Fruit fly (Drosophila melanogaster) whole organism, prepupa: ENCODE data around the gene Psn.

Experiments used
- Blimp-1 ChIP-seq: fragments of 200-800 bp; sonication (Bioruptor generic); optimal IDR thresholded peaks from 3 replicates; lab custom pipeline; 2017; ENCODE audit warnings: missing biosample characterization, missing genetic modification characterization, mild to moderate bottlenecking, moderate library complexity, missing genetic modification reagents
- CG10631 ChIP-seq: fragments of 200-800 bp; sonication (Bioruptor generic); optimal IDR thresholded peaks from 2 replicates; lab custom pipeline; 2016; ENCODE audit warnings: missing biosample characterization, missing genetic modification characterization
- CG10669 ChIP-seq: fragments of 200-800 bp; sonication (Bioruptor generic); optimal IDR thresholded peaks from 3 replicates; lab custom pipeline; 2018; ENCODE audit warnings: missing biosample characterization, mild to moderate bottlenecking, missing genetic modification characterization, moderate library complexity
- CG11294 ChIP-seq: fragments of 200-800 bp; sonication (Bioruptor generic); IDR thresholded peaks from 2 replicates; pipeline ENCODE4 v1.3.6; 2022; ENCODE audit warnings: missing biosample characterization, missing genetic modification characterization
- CG11762 ChIP-seq: fragments of 200-800 bp; sonication (Bioruptor generic); optimal IDR thresholded peaks from 3 replicates; lab custom pipeline; 2016; ENCODE audit warnings: missing biosample characterization, missing genetic modification characterization; ENCODE audit not compliant: insufficient read depth
- CG15336 ChIP-seq: fragments of 200-800 bp; sonication (Bioruptor generic); IDR thresholded peaks from 2 replicates; pipeline ENCODE4 v1.3.6; 2022; ENCODE audit warnings: missing biosample characterization, missing genetic modification characterization
- CG1621 ChIP-seq: fragments of 200-800 bp; sonication (Bioruptor generic); optimal IDR thresholded peaks from 3 replicates; lab custom pipeline; 2018; ENCODE audit warnings: missing biosample characterization, mild to moderate bottlenecking, missing genetic modification characterization
- CG16779 ChIP-seq: fragments of 200-800 bp; sonication (Bioruptor generic); optimal IDR thresholded peaks from 3 replicates; lab custom pipeline; 2017; ENCODE audit warnings: missing biosample characterization, mild to moderate bottlenecking, missing genetic modification characterization
- CG3032 ChIP-seq: fragments of 200-800 bp; optimal IDR thresholded peaks from 2 replicates; lab custom pipeline; 2019; ENCODE audit warnings: missing biosample characterization, mild to moderate bottlenecking, missing genetic modification characterization, moderate library complexity
- CG31627 ChIP-seq: fragments of 200-800 bp; sonication (Bioruptor generic); optimal IDR thresholded peaks from 3 replicates; lab custom pipeline; 2016; ENCODE audit warnings: missing biosample characterization, missing genetic modification characterization
- CG34406 ChIP-seq: fragments of 200-800 bp; sonication (Bioruptor generic); optimal IDR thresholded peaks from 3 replicates; lab custom pipeline; 2016; ENCODE audit warnings: missing biosample characterization, missing genetic modification characterization
- CG3919 ChIP-seq: fragments of 200-800 bp; sonication (Bioruptor generic); optimal IDR thresholded peaks from 3 replicates; lab custom pipeline; 2016; ENCODE audit warnings: missing biosample characterization, missing genetic modification characterization
- CG6163 ChIP-seq: fragments of 200-800 bp; sonication (Bioruptor generic); IDR thresholded peaks from 3 replicates; pipeline ENCODE4 v1.3.6; 2022; ENCODE audit warnings: missing biosample characterization, missing genetic modification characterization
- CG6276 ChIP-seq: fragments of 200-800 bp; sonication (Bioruptor generic); optimal IDR thresholded peaks from 2 replicates; lab custom pipeline; 2017; ENCODE audit warnings: missing biosample characterization, mild to moderate bottlenecking, missing genetic modification characterization
- CG6792 ChIP-seq: fragments of 200-800 bp; sonication (Bioruptor generic); optimal IDR thresholded peaks from 3 replicates; lab custom pipeline; 2016; ENCODE audit warnings: missing biosample characterization, missing genetic modification characterization
- CG6808 ChIP-seq: fragments of 200-800 bp; sonication (Bioruptor generic); optimal IDR thresholded peaks from 3 replicates; lab custom pipeline; 2017; ENCODE audit warnings: missing biosample characterization, missing genetic modification characterization, mild to moderate bottlenecking, moderate library complexity, missing genetic modification reagents
- CG7368 ChIP-seq: fragments of 200-800 bp; sonication (Bioruptor generic); optimal IDR thresholded peaks from 3 replicates; lab custom pipeline; 2016; ENCODE audit warnings: missing biosample characterization, missing genetic modification characterization
- CG8119 ChIP-seq: fragments of 200-800 bp; sonication (Bioruptor generic); IDR thresholded peaks from 3 replicates; pipeline ENCODE4 v1.3.6; 2022; ENCODE audit warnings: missing biosample characterization, missing genetic modification characterization
- CG8319 ChIP-seq: fragments of 200-800 bp; sonication (Bioruptor generic); optimal IDR thresholded peaks from 3 replicates; lab custom pipeline; 2016; ENCODE audit warnings: missing biosample characterization, missing genetic modification characterization
- CG9139 ChIP-seq: fragments of 200-800 bp; sonication (Bioruptor generic); optimal IDR thresholded peaks from 3 replicates; lab custom pipeline; 2017; ENCODE audit warnings: missing biosample characterization, mild to moderate bottlenecking, missing genetic modification characterization
- Eip75B ChIP-seq: fragments of 200-800 bp; sonication (Bioruptor generic); optimal IDR thresholded peaks from 3 replicates; lab custom pipeline; 2016; ENCODE audit warnings: missing biosample characterization, missing genetic modification characterization
- Eip93F ChIP-seq: fragments of 200-800 bp; sonication (Bioruptor generic); optimal IDR thresholded peaks from 2 replicates; lab custom pipeline; 2016; ENCODE audit warnings: missing biosample characterization, mild to moderate bottlenecking, missing genetic modification characterization
- Ets96B ChIP-seq: fragments of 200-800 bp; optimal IDR thresholded peaks from 2 replicates; lab custom pipeline; 2019; ENCODE audit warnings: missing biosample characterization, mild to moderate bottlenecking, missing genetic modification characterization, moderate library complexity
- Hr38 ChIP-seq: sonication (Bioruptor generic); optimal IDR thresholded peaks from 2 replicates; lab custom pipeline; 2016; ENCODE audit warnings: missing biosample characterization, missing genetic modification characterization
- Hr4 ChIP-seq: fragments of 200-800 bp; sonication (Bioruptor generic); optimal IDR thresholded peaks from 3 replicates; lab custom pipeline; 2016; ENCODE audit warnings: missing biosample characterization, missing genetic modification characterization
- Lpt ChIP-seq: fragments of 200-800 bp; sonication (Bioruptor generic); optimal IDR thresholded peaks from 3 replicates; lab custom pipeline; 2016; ENCODE audit warnings: missing biosample characterization, missing genetic modification characterization
- Met ChIP-seq: fragments of 200-800 bp; sonication (Bioruptor generic); optimal IDR thresholded peaks from 3 replicates; lab custom pipeline; 2016; ENCODE audit warnings: missing biosample characterization, missing genetic modification characterization
- OdsH ChIP-seq: fragments of 200-800 bp; sonication (Bioruptor generic); optimal IDR thresholded peaks from 3 replicates; lab custom pipeline; 2016; ENCODE audit warnings: missing biosample characterization, missing genetic modification characterization
- Smox ChIP-seq: fragments of 200-800 bp; sonication (Bioruptor generic); optimal IDR thresholded peaks from 3 replicates; lab custom pipeline; 2016; ENCODE audit warnings: missing biosample characterization, missing genetic modification characterization
- Sox102F ChIP-seq: fragments of 200-800 bp; sonication (Bioruptor generic); optimal IDR thresholded peaks from 2 replicates; lab custom pipeline; 2016; ENCODE audit warnings: missing biosample characterization, mild to moderate bottlenecking, missing genetic modification characterization
- Sox14 ChIP-seq: fragments of 200-800 bp; sonication (Bioruptor generic); optimal IDR thresholded peaks from 3 replicates; lab custom pipeline; 2016; ENCODE audit warnings: missing biosample characterization, missing genetic modification characterization
- Sox15 ChIP-seq: fragments of 200-800 bp; sonication (Bioruptor generic); optimal IDR thresholded peaks from 3 replicates; lab custom pipeline; 2016; ENCODE audit warnings: missing biosample characterization, missing genetic modification characterization
- achi ChIP-seq: fragments of 200-800 bp; sonication (Bioruptor generic); optimal IDR thresholded peaks from 3 replicates; lab custom pipeline; 2016; ENCODE audit warnings: missing biosample characterization, missing genetic modification characterization
- acj6 ChIP-seq: fragments of 200-800 bp; sonication (Bioruptor generic); optimal IDR thresholded peaks from 3 replicates; lab custom pipeline; 2016; ENCODE audit warnings: missing biosample characterization, missing genetic modification characterization
- cyc ChIP-seq: fragments of 200-800 bp; sonication (Bioruptor generic); optimal IDR thresholded peaks from 3 replicates; lab custom pipeline; 2016; ENCODE audit warnings: missing biosample characterization, missing genetic modification characterization
- dsx ChIP-seq: fragments of 200-800 bp; optimal IDR thresholded peaks from 3 replicates; lab custom pipeline; 2019; ENCODE audit warnings: missing biosample characterization, mild to moderate bottlenecking, missing genetic modification characterization, moderate library complexity; ENCODE audit not compliant: poor library complexity, severe bottlenecking
- eg ChIP-seq: fragments of 200-800 bp; sonication (Bioruptor generic); IDR thresholded peaks from 3 replicates; pipeline ENCODE4 v1.3.6; 2022; ENCODE audit warnings: missing biosample characterization, missing genetic modification characterization
- esn ChIP-seq: fragments of 200-800 bp; sonication (Bioruptor generic); optimal IDR thresholded peaks from 2 replicates; lab custom pipeline; 2016; ENCODE audit warnings: missing biosample characterization, mild to moderate bottlenecking, missing genetic modification characterization, moderate library complexity
- fd59A ChIP-seq: fragments of 200-800 bp; sonication (Bioruptor generic); optimal IDR thresholded peaks from 2 replicates; lab custom pipeline; 2017; ENCODE audit warnings: missing biosample characterization, mild to moderate bottlenecking, missing genetic modification characterization, missing genetic modification reagents
- fd85E ChIP-seq: fragments of 200-800 bp; sonication (Bioruptor generic); optimal IDR thresholded peaks from 3 replicates; lab custom pipeline; 2016; ENCODE audit warnings: missing biosample characterization, missing genetic modification characterization
- lz ChIP-seq: fragments of 200-800 bp; sonication (Bioruptor generic); optimal IDR thresholded peaks from 3 replicates; lab custom pipeline; 2016; ENCODE audit warnings: missing biosample characterization, missing genetic modification characterization
- pdm3 ChIP-seq: fragments of 200-800 bp; sonication (Bioruptor generic); optimal IDR thresholded peaks from 3 replicates; lab custom pipeline; 2016; ENCODE audit warnings: missing biosample characterization, missing genetic modification characterization
- salr ChIP-seq, 2 experiments: fragments of 200-800 bp; sonication (Bioruptor generic); optimal IDR thresholded peaks; 3 replicates each; lab custom pipeline; 2016 to 2018; ENCODE audit warnings: missing biosample characterization in 2 of 2, missing genetic modification characterization in 2 of 2, mild to moderate bottlenecking in 1 of 2
- spab ChIP-seq: fragments of 200-800 bp; sonication (Bioruptor generic); optimal IDR thresholded peaks from 2 replicates; lab custom pipeline; 2017; ENCODE audit warnings: missing biosample characterization, mild to moderate bottlenecking, missing genetic modification characterization, missing genetic modification reagents
- ss ChIP-seq, 2 experiments: fragments of 200-800 bp; sonication (Bioruptor generic); optimal IDR thresholded peaks; 2 replicates in 1 of 2; 3 replicates in 1 of 2; lab custom pipeline; 2017 to 2018; ENCODE audit warnings: mild to moderate bottlenecking in 2 of 2, missing biosample characterization in 2 of 2, missing genetic modification characterization in 2 of 2, moderate library complexity in 1 of 2
- svp ChIP-seq: fragments of 200-800 bp; sonication (Bioruptor generic); peaks from one replicate; lab custom pipeline; 2016; ENCODE audit warnings: missing biosample characterization, missing genetic modification characterization
- topi ChIP-seq: fragments of 200-800 bp; sonication (Bioruptor generic); optimal IDR thresholded peaks from 3 replicates; lab custom pipeline; 2016; ENCODE audit warnings: missing biosample characterization, missing genetic modification characterization

Psn gene

DNA sequence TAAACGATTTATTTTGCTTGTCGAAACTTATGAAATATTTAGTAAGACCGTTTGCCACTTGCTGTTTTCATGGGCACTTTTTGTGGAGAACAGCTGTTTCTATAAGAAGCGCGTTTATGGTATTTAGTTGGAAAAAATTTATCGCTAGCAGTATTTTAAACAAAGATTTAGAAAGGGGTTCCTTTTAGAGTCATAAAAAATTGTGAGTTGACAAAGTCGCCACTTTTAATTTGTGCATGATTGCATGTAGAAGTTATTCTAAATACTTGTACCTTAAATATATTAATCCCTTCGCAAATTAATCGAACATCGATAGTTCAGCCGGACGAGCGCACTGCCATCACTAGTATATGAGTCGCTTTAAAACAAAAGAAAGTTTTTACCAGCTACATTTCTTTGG, at the start of gene Psn, which contains the start of gene Las:
Psn (plus strand) TSS at position 172 of the 400 bp plus-strand sequence.
Las (minus strand) TSS at position 65 of the 400 bp plus-strand sequence.
- TF ChIP-seq lz (GFP tag; lab: Kevin White, UChicago) (peak; percentile 15), esn (peak; percentile 38), CG9139 (no peak), Sox14 (GFP tag; lab: Kevin White, UChicago) (peak; percentile 82)

DNA sequence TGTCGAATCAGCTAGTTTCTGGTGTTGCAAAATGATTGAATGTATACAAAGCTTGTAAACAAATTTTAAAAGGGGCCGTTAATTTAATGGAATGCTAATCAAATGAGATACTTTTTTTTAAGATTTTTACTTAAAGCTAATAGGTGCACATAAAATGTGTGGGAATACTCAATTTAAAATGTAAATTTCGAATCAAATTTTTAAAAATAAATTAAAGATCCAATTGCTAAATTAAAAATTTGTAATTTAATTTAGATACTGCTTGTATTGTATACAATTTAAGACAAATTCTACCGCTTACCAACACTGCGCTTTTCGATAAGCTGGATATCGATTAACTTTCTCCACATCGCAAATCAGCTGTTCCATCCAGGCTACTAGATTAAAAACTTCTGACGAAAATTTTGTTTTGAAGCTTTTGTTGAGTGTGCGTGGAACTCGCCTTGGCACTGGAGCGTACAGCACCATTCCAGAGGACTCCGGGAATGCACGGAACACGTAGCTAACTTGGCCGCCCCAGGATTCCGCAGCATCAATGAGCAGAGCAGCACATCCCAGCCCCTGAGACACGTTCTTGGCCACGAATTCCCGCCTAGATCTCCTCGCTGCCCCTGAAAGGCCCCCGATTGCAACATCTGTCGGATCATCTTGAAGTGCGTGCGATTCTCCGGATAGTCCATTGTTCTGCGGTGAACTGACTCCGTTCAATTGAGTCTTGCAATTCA, 48.0 kb upstream of the Psn start, which contains the start of the genes CG5498 and fbl:
CG5498 (minus strand) TSS at position 24 of the 725 bp plus-strand sequence.
fbl (plus strand) TSS at position 344 of the 725 bp plus-strand sequence.
- TF ChIP-seq CG8319 (GFP tag; lab: Kevin White, UChicago) (peak; percentile 59), CG10631 (GFP tag; lab: Kevin White, UChicago) (peak; percentile 80), CG6163 (GFP tag; lab: Robert Waterston, UW) (peak; percentile 68), Ets96B (tag; lab: Kevin White, UChicago) (peak; percentile 68), CG11762 (GFP tag; lab: Kevin White, UChicago) (peak; percentile 55), spab (GFP tag; lab: Kevin White, UChicago) (no peak), dsx (GFP tag; lab: Kevin White, UChicago) (peak; percentile 75), CG9139 (peak; percentile 24), Blimp-1 (peak; percentile 43), fd85E (GFP tag; lab: Kevin White, UChicago) (peak; percentile 23), CG3919 (GFP tag; lab: Kevin White, UChicago) (peak; percentile 68), Hr4 (GFP tag; lab: Kevin White, UChicago) (peak; percentile 70), Lpt (GFP tag; lab: Kevin White, UChicago) (peak; percentile 27), acj6 (peak; percentile 76), CG8119 (peak; percentile 71; the same call in 2 of the 3 replicates), CG11294 (peak; percentile 24; the same call in 1 of the 2 replicates), CG1621 (tag; lab: Kevin White, UChicago) (no peak), CG15336 (peak; percentile 52; the same call in 1 of the 2 replicates), OdsH (GFP tag; lab: Kevin White, UChicago) (peak; percentile 75), lz (GFP tag; lab: Kevin White, UChicago) (peak; percentile 76), Sox15 (GFP tag; lab: Kevin White, UChicago) (peak; percentile 28), CG10669 (GFP tag; lab: Kevin White, UChicago) (peak; percentile 61), ss (GFP tag; optimal IDR thresholded peaks at IDR 0.05; lab: Kevin White, UChicago) (peak in 1 of 2 experiments; percentile 54), Eip75B (GFP tag; lab: Kevin White, UChicago) (peak; percentile 73), Eip93F (GFP tag; lab: Kevin White, UChicago) (no peak), CG6808 (peak; percentile 45), achi (peak; percentile 77), topi (GFP tag; lab: Kevin White, UChicago) (peak; percentile 80), eg (peak; percentile 69), CG34406 (GFP tag; lab: Kevin White, UChicago) (peak; percentile 80), Met (peak; percentile 78), Sox102F (peak; percentile 72), fd59A (peak; percentile 30), Hr38 (GFP tag; lab: Kevin White, UChicago) (no peak), CG31627 (GFP tag; lab: Kevin White, UChicago) (peak; percentile 81), CG6792 (peak; percentile 71), CG7368 (peak; percentile 61), CG3032 (tag; lab: Kevin White, UChicago) (peak; percentile 66), salr (GFP tag; optimal IDR thresholded peaks at IDR 0.05; lab: Kevin White, UChicago) (peak in 1 of 2 experiments; percentile 76), pdm3 (peak; percentile 74), svp (GFP tag; lab: Kevin White, UChicago) (peak; percentile 87), CG16779 (tag; lab: Kevin White, UChicago) (no peak), cyc (GFP tag; lab: Kevin White, UChicago) (peak; percentile 69), Sox14 (GFP tag; lab: Kevin White, UChicago) (peak; percentile 79), CG6276 (GFP tag; lab: Kevin White, UChicago) (no peak), Smox (peak; percentile 80)
